Fruit fly (Drosophila melanogaster) whole organism, embryonic: ENCODE measurements around the gene Rpp14b.
A peak's percentile ranks its signal among the peaks of the same experiment; 100 is the strongest.

Source experiments
- ATbp ChIP-seq: fragments of 200-800 bp; sonication (Bioruptor generic); optimal IDR thresholded peaks from 2 replicates; lab custom pipeline; 2017; ENCODE audit warnings: missing biosample characterization, mild to moderate bottlenecking, missing genetic modification characterization, missing genetic modification reagents
- Antp ChIP-seq: fragments of 200-800 bp; sonication (Bioruptor generic); optimal IDR thresholded peaks from 3 replicates; lab custom pipeline; 2016; ENCODE audit warnings: missing biosample characterization, missing genetic modification characterization
- CG11696 ChIP-seq: fragments of 200-800 bp; sonication (Bioruptor generic); IDR thresholded peaks from 2 replicates; pipeline ENCODE4 v1.3.6; 2022; ENCODE audit warnings: missing biosample characterization, missing genetic modification characterization
- CG12071 ChIP-seq: fragments of 200-800 bp; sonication (Bioruptor generic); optimal IDR thresholded peaks from 3 replicates; lab custom pipeline; 2018; ENCODE audit warnings: missing biosample characterization, mild to moderate bottlenecking, missing genetic modification characterization
- CG12236 ChIP-seq: fragments of 200-800 bp; sonication (Bioruptor generic); optimal IDR thresholded peaks from 2 replicates; lab custom pipeline; 2016; ENCODE audit warnings: missing biosample characterization, missing genetic modification characterization
- CG1233 ChIP-seq: fragments of 200-800 bp; sonication (Bioruptor generic); optimal IDR thresholded peaks from 4 replicates; lab custom pipeline; 2018; ENCODE audit warnings: missing biosample characterization, mild to moderate bottlenecking, missing genetic modification characterization
- CG12659 ChIP-seq: fragments of 200-800 bp; sonication (Bioruptor generic); optimal IDR thresholded peaks from 3 replicates; lab custom pipeline; 2017; ENCODE audit warnings: mild to moderate bottlenecking, missing biosample characterization, missing genetic modification reagents, missing genetic modification characterization
- CG13287 ChIP-seq: fragments of 200-800 bp; sonication (Bioruptor generic); IDR thresholded peaks from 2 replicates; pipeline ENCODE4 v1.3.6; 2022; ENCODE audit warnings: missing biosample characterization, missing genetic modification characterization; ENCODE audit not compliant: partially characterized antibody
- CG15011 ChIP-seq: fragments of 200-800 bp; sonication (Bioruptor generic); optimal IDR thresholded peaks from 3 replicates; lab custom pipeline; 2018; ENCODE audit warnings: missing biosample characterization, mild to moderate bottlenecking, missing genetic modification characterization
- CG2120 ChIP-seq: fragments of 200-800 bp; sonication (Bioruptor generic); optimal IDR thresholded peaks from 3 replicates; lab custom pipeline; 2016; ENCODE audit warnings: missing biosample characterization, missing genetic modification characterization
- CG31224 ChIP-seq: fragments of 200-800 bp; sonication (Bioruptor generic); IDR thresholded peaks from 2 replicates; pipeline ENCODE4 v1.3.6; 2022; ENCODE audit warnings: missing biosample characterization, missing genetic modification characterization
- CG32767 ChIP-seq: fragments of 200-800 bp; sonication (Bioruptor generic); IDR thresholded peaks from 2 replicates; pipeline ENCODE4 v1.3.6; 2022; ENCODE audit warnings: missing biosample characterization, missing genetic modification characterization
- CG32772 ChIP-seq: fragments of 200-800 bp; sonication (Bioruptor generic); IDR thresholded peaks from 2 replicates; pipeline ENCODE4 v1.3.6; 2022; ENCODE audit warnings: missing biosample characterization, missing genetic modification characterization
- CG3407 ChIP-seq: fragments of 200-800 bp; sonication (Bioruptor generic); optimal IDR thresholded peaks from 2 replicates; lab custom pipeline; 2018; ENCODE audit warnings: missing biosample characterization, mild to moderate bottlenecking, missing genetic modification characterization
- CG3838 ChIP-seq: fragments of 200-800 bp; sonication (Bioruptor generic); optimal IDR thresholded peaks from 3 replicates; lab custom pipeline; 2016; ENCODE audit warnings: missing biosample characterization, missing genetic modification characterization
- CG4424 ChIP-seq: fragments of 200-800 bp; sonication (Bioruptor generic); optimal IDR thresholded peaks from 3 replicates; lab custom pipeline; 2016; ENCODE audit warnings: missing biosample characterization, missing genetic modification characterization
- CG4617 ChIP-seq: fragments of 200-800 bp; sonication (Bioruptor generic); optimal IDR thresholded peaks from 3 replicates; lab custom pipeline; 2016; ENCODE audit warnings: missing biosample characterization, missing genetic modification characterization, borderline replicate concordance
- CG6254 ChIP-seq: fragments of 200-800 bp; sonication (Bioruptor generic); optimal IDR thresholded peaks from 3 replicates; lab custom pipeline; 2017; ENCODE audit warnings: mild to moderate bottlenecking, missing biosample characterization, missing genetic modification reagents, missing genetic modification characterization
- CG7928 ChIP-seq: fragments of 200-800 bp; sonication (Bioruptor generic); optimal IDR thresholded peaks from 2 replicates; lab custom pipeline; 2017; ENCODE audit warnings: missing biosample characterization, mild to moderate bottlenecking, missing genetic modification characterization
- CG8281 ChIP-seq: fragments of 200-800 bp; sonication (Bioruptor generic); optimal IDR thresholded peaks from 2 replicates; lab custom pipeline; 2018; ENCODE audit warnings: missing biosample characterization, mild to moderate bottlenecking, missing genetic modification characterization, moderate library complexity
- CG9817 ChIP-seq: fragments of 200-800 bp; sonication (Bioruptor generic); optimal IDR thresholded peaks from 2 replicates; lab custom pipeline; 2018; ENCODE audit warnings: missing biosample characterization, mild to moderate bottlenecking, missing genetic modification characterization, moderate library complexity
- D19B ChIP-seq: fragments of 200-800 bp; sonication (Bioruptor generic); optimal IDR thresholded peaks from 2 replicates; lab custom pipeline; 2017; ENCODE audit warnings: missing biosample characterization, mild to moderate bottlenecking, missing genetic modification characterization
- Dad ChIP-seq: fragments of 200-800 bp; sonication (Bioruptor generic); optimal IDR thresholded peaks from 3 replicates; lab custom pipeline; 2016; ENCODE audit warnings: missing biosample characterization, missing genetic modification characterization
- HLH54F ChIP-seq: fragments of 200-800 bp; sonication (Bioruptor generic); optimal IDR thresholded peaks from 3 replicates; lab custom pipeline; 2016; ENCODE audit warnings: missing biosample characterization, missing genetic modification characterization
- Hmr ChIP-seq: fragments of 200-800 bp; sonication (Bioruptor generic); optimal IDR thresholded peaks from 3 replicates; lab custom pipeline; 2017; ENCODE audit warnings: mild to moderate bottlenecking, missing biosample characterization, missing genetic modification reagents, missing genetic modification characterization
- Kr ChIP-seq: fragments of 200-800 bp; sonication (Bioruptor generic); optimal IDR thresholded peaks from 2 replicates; lab custom pipeline; 2017; ENCODE audit warnings: missing biosample characterization, mild to moderate bottlenecking, missing genetic modification characterization
- NC2α ChIP-seq: fragments of 200-800 bp; sonication (Bioruptor generic); optimal IDR thresholded peaks from 2 replicates; lab custom pipeline; 2016; ENCODE audit warnings: missing biosample characterization, missing genetic modification characterization
- Oaz ChIP-seq: fragments of 200-800 bp; sonication (Bioruptor generic); IDR thresholded peaks from 2 replicates; pipeline ENCODE4 v1.3.6; 2022; ENCODE audit warnings: missing biosample characterization, missing genetic modification characterization
- Opbp ChIP-seq: fragments of 200-800 bp; sonication (Bioruptor generic); IDR thresholded peaks from 3 replicates; pipeline ENCODE4 v1.3.6; 2022; ENCODE audit warnings: missing biosample characterization, missing genetic modification characterization; ENCODE audit not compliant: partially characterized antibody
- Side ChIP-seq: fragments of 200-800 bp; sonication (Bioruptor generic); optimal IDR thresholded peaks from 2 replicates; lab custom pipeline; 2016; ENCODE audit warnings: missing biosample characterization, missing genetic modification characterization
- Six4 ChIP-seq: fragments of 200-800 bp; sonication (Bioruptor generic); optimal IDR thresholded peaks from 2 replicates; lab custom pipeline; 2016; ENCODE audit warnings: missing biosample characterization, missing genetic modification characterization
- Xbp1 ChIP-seq: fragments of 200-800 bp; sonication (Bioruptor generic); optimal IDR thresholded peaks from 3 replicates; lab custom pipeline; 2016; ENCODE audit warnings: missing biosample characterization, mild to moderate bottlenecking, missing genetic modification characterization
- ara ChIP-seq: fragments of 200-800 bp; sonication (Bioruptor generic); IDR thresholded peaks from 2 replicates; pipeline ENCODE4 v1.3.6; 2022; ENCODE audit warnings: missing biosample characterization, missing genetic modification characterization
- bab2 ChIP-seq: fragments of 200-800 bp; sonication (Bioruptor generic); optimal IDR thresholded peaks from 2 replicates; lab custom pipeline; 2016; ENCODE audit warnings: missing biosample characterization, missing genetic modification characterization
- cato ChIP-seq: fragments of 200-800 bp; sonication (Bioruptor generic); optimal IDR thresholded peaks from 2 replicates; lab custom pipeline; 2016; ENCODE audit warnings: missing biosample characterization, missing genetic modification characterization, borderline replicate concordance
- da ChIP-seq: fragments of 200-800 bp; sonication (Bioruptor generic); optimal IDR thresholded peaks from 2 replicates; lab custom pipeline; 2016; ENCODE audit warnings: missing biosample characterization, missing genetic modification characterization
- disco-r ChIP-seq: fragments of 200-800 bp; sonication (Bioruptor generic); optimal IDR thresholded peaks from 2 replicates; lab custom pipeline; 2016; ENCODE audit warnings: missing biosample characterization, missing genetic modification characterization
- emc ChIP-seq: fragments of 200-800 bp; sonication (Bioruptor generic); optimal IDR thresholded peaks from 2 replicates; lab custom pipeline; 2016; ENCODE audit warnings: missing biosample characterization, missing genetic modification characterization
- esg ChIP-seq: fragments of 200-800 bp; sonication (Bioruptor generic); conservative IDR thresholded peaks from 2 replicates; pipeline ENCODE4 v1.3.6; 2022; ENCODE audit warnings: missing biosample characterization, missing genetic modification characterization
- exex ChIP-seq: fragments of 200-800 bp; sonication (Bioruptor generic); optimal IDR thresholded peaks from 4 replicates; lab custom pipeline; 2018; ENCODE audit warnings: missing biosample characterization, mild to moderate bottlenecking, missing genetic modification characterization, moderate library complexity
- gce ChIP-seq: fragments of 200-800 bp; sonication (Bioruptor generic); IDR thresholded peaks from 3 replicates; pipeline ENCODE4 v1.3.6; 2022; ENCODE audit warnings: missing biosample characterization, missing genetic modification characterization
- jigr1 ChIP-seq: fragments of 200-800 bp; sonication (Bioruptor generic); IDR thresholded peaks from 3 replicates; pipeline ENCODE4 v1.3.6; 2022; ENCODE audit warnings: missing biosample characterization, missing genetic modification characterization
- jumu ChIP-seq: fragments of 200-800 bp; sonication (Bioruptor generic); optimal IDR thresholded peaks from 3 replicates; lab custom pipeline; 2016; ENCODE audit warnings: missing biosample characterization, missing genetic modification characterization
- kay ChIP-seq: fragments of 200-800 bp; sonication (Bioruptor generic); optimal IDR thresholded peaks from 2 replicates; lab custom pipeline; 2016; ENCODE audit warnings: missing biosample characterization, missing genetic modification characterization
- klu ChIP-seq: fragments of 200-800 bp; sonication (Bioruptor generic); IDR thresholded peaks from 2 replicates; pipeline ENCODE4 v1.3.6; 2022; ENCODE audit warnings: missing biosample characterization, missing genetic modification characterization
- lmd ChIP-seq: fragments of 200-800 bp; sonication (Bioruptor generic); IDR thresholded peaks from 2 replicates; pipeline ENCODE4 v1.3.6; 2022; ENCODE audit warnings: missing biosample characterization, missing genetic modification characterization
- pfk ChIP-seq: fragments of 200-800 bp; sonication (Bioruptor generic); optimal IDR thresholded peaks from 2 replicates; lab custom pipeline; 2018; ENCODE audit warnings: missing biosample characterization, mild to moderate bottlenecking, missing genetic modification characterization, moderate library complexity
- sd ChIP-seq: fragments of 200-800 bp; sonication (Bioruptor generic); optimal IDR thresholded peaks from 3 replicates; lab custom pipeline; 2018; ENCODE audit warnings: missing biosample characterization, mild to moderate bottlenecking, missing genetic modification characterization, moderate library complexity
- sens-2 ChIP-seq: fragments of 200-800 bp; sonication (Bioruptor generic); IDR thresholded peaks from 2 replicates; pipeline ENCODE4 v1.3.6; 2022; ENCODE audit warnings: missing biosample characterization, missing genetic modification characterization
- sima ChIP-seq: fragments of 200-800 bp; sonication (Bioruptor generic); optimal IDR thresholded peaks from 2 replicates; lab custom pipeline; 2016; ENCODE audit warnings: missing biosample characterization, missing genetic modification characterization
- sob ChIP-seq: fragments of 200-800 bp; sonication (Bioruptor generic); IDR thresholded peaks from 2 replicates; pipeline ENCODE4 v1.3.6; 2022; ENCODE audit warnings: missing biosample characterization, missing genetic modification characterization
- vfl ChIP-seq: fragments of 200-800 bp; sonication (Bioruptor generic); optimal IDR thresholded peaks from 2 replicates; lab custom pipeline; 2016; ENCODE audit warnings: missing biosample characterization, missing genetic modification characterization

Rpp14b gene

DNA sequence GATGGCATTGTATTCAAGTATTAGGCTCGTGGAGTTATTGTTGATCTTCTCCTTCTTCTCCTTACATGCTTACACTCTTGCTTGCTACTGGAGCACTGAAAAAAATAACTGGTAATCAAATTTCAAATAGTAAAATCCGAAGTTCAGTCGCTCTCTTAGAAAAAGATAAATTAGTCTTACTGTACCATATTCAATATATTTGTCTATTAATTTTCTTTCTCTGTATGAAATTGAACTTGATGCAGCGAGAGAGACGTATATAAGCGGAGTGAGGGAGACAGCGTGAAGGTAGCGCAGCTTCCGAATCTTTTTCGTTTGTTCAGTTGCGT is 5.4 kb downstream of the Rpp14b start (continued):
- TF ChIP-seq Dad (GFP tag; lab: Kevin White, UChicago) = peak; percentile 83
- peak; percentile 68 for TF ChIP-seq Hmr
- TF ChIP-seq HLH54F = peak; percentile 30
- TF ChIP-seq sens-2 = peak; percentile 89
- TF ChIP-seq sd (tag; lab: Kevin White, UChicago) = no peak
- TF ChIP-seq CG31224 (GFP tag; lab: Robert Waterston, UW) = peak; percentile 71
- TF ChIP-seq NC2α (GFP tag; lab: Kevin White, UChicago) = peak; percentile 42
- TF ChIP-seq pfk (GFP tag; lab: Kevin White, UChicago) = no peak
- peak; percentile 94 for TF ChIP-seq Six4 (GFP tag; lab: Kevin White, UChicago)
- TF ChIP-seq Opbp (GFP tag; lab: Robert Waterston, UW) = no peak
- no peak for TF ChIP-seq CG12236 (GFP tag; lab: Kevin White, UChicago)
- peak; percentile 88 for TF ChIP-seq sob (GFP tag; lab: Robert Waterston, UW)
- TF ChIP-seq CG32772 (GFP tag; lab: Robert Waterston, UW) = peak; percentile 91
- TF ChIP-seq jigr1 (GFP tag; lab: Robert Waterston, UW) = peak; percentile 75
- peak; percentile 88 for TF ChIP-seq Antp (GFP tag; lab: Kevin White, UChicago)
- peak; percentile 89 for TF ChIP-seq CG12071 (GFP tag; lab: Kevin White, UChicago)
- peak; percentile 85 for TF ChIP-seq CG11696 (GFP tag; lab: Robert Waterston, UW)
- peak; percentile 79 for TF ChIP-seq CG9817
- peak; percentile 84 for TF ChIP-seq Oaz
- peak; percentile 85 for TF ChIP-seq lmd (GFP tag; lab: Robert Waterston, UW)
- TF ChIP-seq cato (GFP tag; lab: Kevin White, UChicago) = peak; percentile 5
- TF ChIP-seq CG7928 (GFP tag; lab: Kevin White, UChicago) = peak; percentile 17
- TF ChIP-seq exex = peak; percentile 36
- peak; percentile 92 for TF ChIP-seq esg (GFP tag; lab: Robert Waterston, UW)
- peak; percentile 48 for TF ChIP-seq CG2120 (GFP tag; lab: Kevin White, UChicago)
- TF ChIP-seq CG6254 = peak; percentile 86
- TF ChIP-seq klu = peak; percentile 75
- TF ChIP-seq kay (GFP tag; lab: Kevin White, UChicago) = peak; percentile 32
- TF ChIP-seq CG4617 (GFP tag; lab: Kevin White, UChicago) = peak; percentile 24
- peak; percentile 79 for TF ChIP-seq emc (GFP tag; lab: Kevin White, UChicago)
- peak; percentile 68 for TF ChIP-seq CG15011 (GFP tag; lab: Kevin White, UChicago)
- TF ChIP-seq CG32767 (GFP tag; lab: Robert Waterston, UW) = peak; percentile 72
- peak; percentile 72 for TF ChIP-seq disco-r (GFP tag; lab: Kevin White, UChicago)
- no peak for TF ChIP-seq CG13287
- TF ChIP-seq CG3838 (GFP tag; lab: Kevin White, UChicago) = no peak
- TF ChIP-seq CG8281 (tag; lab: Kevin White, UChicago) = peak; percentile 67
- peak; percentile 88 for TF ChIP-seq ATbp (GFP tag; lab: Kevin White, UChicago)
- peak; percentile 87 for TF ChIP-seq bab2 (GFP tag; lab: Kevin White, UChicago)
- TF ChIP-seq sima = peak; percentile 88
- TF ChIP-seq jumu (GFP tag; lab: Kevin White, UChicago) = peak; percentile 88
- peak; percentile 89 for TF ChIP-seq Side (GFP tag; lab: Kevin White, UChicago)
- TF ChIP-seq ara = peak; percentile 90
- TF ChIP-seq vfl (GFP tag; lab: Kevin White, UChicago) = peak; percentile 47
- peak; percentile 83 for TF ChIP-seq CG1233 (GFP tag; lab: Kevin White, UChicago)
- peak; percentile 50 for TF ChIP-seq D19B
- no peak for TF ChIP-seq Kr (GFP tag; lab: Kevin White, UChicago)
- TF ChIP-seq da = no peak
- TF ChIP-seq CG3407 (GFP tag; lab: Kevin White, UChicago) = peak; percentile 82
- TF ChIP-seq CG12659 (GFP tag; lab: Kevin White, UChicago) = peak; percentile 60
- TF ChIP-seq CG4424 (GFP tag; lab: Kevin White, UChicago) = peak; percentile 93
- peak; percentile 79 for TF ChIP-seq Xbp1 (GFP tag; lab: Kevin White, UChicago)
- peak; percentile 83 for TF ChIP-seq gce (GFP tag; lab: Robert Waterston, UW)
